Worm (Caenorhabditis elegans): Measurements from ENCODE around the gene pqn-15.

- TF ChIP-seq mcd-1 (GFP tag; IDR thresholded peaks at IDR 0.05) (no peak), unc-62 (GFP tag; optimal IDR thresholded peaks at IDR 0.05) (no peak), ceh-91 (GFP tag; IDR thresholded peaks at IDR 0.05) (no peak), F37B4.10 (GFP tag; IDR thresholded peaks at IDR 0.05) (no peak), ceh-40 (GFP tag; IDR thresholded peaks at IDR 0.05) (no peak), ztf-18 (tag; optimal IDR thresholded peaks at IDR 0.05) (no peak), ama-1 (optimal IDR thresholded peaks at IDR 0.05) (no peak), ama-1 (GFP tag; optimal IDR thresholded peaks at IDR 0.05) (no peak)
Observed at ce11 chrX:4284470-4284869, 22.3 kb downstream of the pqn-15 start.
